Worm (Caenorhabditis elegans): Measurements from ENCODE around the gene fbxb-44.
A peak's percentile ranks its signal among the peaks of the same experiment; 100 is the strongest.

The fbxb-44 gene

DNA sequence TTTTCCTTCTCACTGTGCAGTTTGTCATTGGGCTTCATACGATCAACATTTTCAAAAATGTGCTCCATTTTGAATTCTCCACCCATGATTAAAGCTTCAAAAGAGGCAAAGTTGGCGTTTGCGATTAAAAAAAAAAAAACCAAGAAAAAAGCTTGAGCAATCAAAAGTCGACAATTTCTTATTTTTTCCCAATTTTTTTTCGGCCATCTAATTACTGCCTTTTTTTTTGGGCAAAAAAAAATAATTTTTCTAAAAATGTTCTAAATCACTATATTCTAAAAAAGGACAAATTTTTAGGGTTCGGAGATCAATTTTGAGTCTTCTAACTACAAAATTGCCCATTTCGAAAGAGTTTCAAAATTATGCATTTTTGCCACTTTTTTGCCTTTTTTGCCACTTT lies 37.3 kb downstream of the fbxb-44 start, which contains the start of gene K05F6.10:
Gene K05F6.10, minus strand, starts transcription at position 101 of the 400 bp plus-strand sequence.
- TF ChIP-seq sma-9 (GFP tag; optimal IDR thresholded peaks at IDR 0.05): no peak
- TF ChIP-seq sma-9 (tag; optimal IDR thresholded peaks at IDR 0.05): no peak
- no peak for TF ChIP-seq egl-27 (tag; optimal IDR thresholded peaks at IDR 0.05)
- no peak for TF ChIP-seq lin-39 (tag; optimal IDR thresholded peaks at IDR 0.05)

DNA sequence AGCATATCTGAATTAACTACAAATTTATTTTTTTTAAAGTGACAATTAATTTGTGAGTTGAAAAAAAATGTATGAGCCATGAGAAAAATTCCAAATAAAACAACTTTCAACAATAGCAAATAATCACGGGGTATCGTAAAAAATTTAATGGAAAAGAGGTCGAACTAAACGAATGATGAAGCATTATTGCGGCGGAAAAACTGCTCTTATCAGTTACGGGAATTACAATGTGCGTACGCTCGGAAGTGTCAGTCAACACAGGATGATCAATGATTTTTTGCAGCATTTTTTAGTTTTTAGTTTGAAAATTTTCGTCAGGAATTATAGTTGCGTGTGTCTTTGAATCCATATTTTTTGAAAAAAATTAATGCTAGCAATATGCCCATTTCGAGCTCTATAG lies 38.1 kb downstream of the fbxb-44 start:
- TF ChIP-seq lin-39 (tag; optimal IDR thresholded peaks at IDR 0.05) (no peak), alr-1 (tag; optimal IDR thresholded peaks at IDR 0.05) (no peak), fos-1 (tag; optimal IDR thresholded peaks at IDR 0.05) (peak; percentile 82)

DNA sequence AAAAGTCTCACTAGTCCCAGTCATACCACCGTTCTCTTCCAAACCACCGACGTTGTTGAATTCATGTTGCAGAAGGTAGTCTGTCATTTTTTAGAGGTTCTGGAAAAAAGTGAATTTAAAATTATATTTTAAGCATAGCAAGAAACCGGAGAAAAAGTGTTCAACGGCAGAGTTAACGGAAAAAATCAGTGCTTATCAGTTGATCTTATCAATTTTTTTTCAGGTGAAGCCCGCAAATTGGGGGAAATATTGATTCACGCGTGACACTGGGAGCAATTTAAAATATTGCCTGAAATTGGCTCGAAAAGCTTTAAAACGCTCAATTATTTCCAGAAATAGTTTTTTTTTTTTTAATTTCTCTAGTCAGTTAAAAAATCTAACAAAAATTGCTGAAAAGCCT lies 41.2 kb downstream of the fbxb-44 start, which contains the start of gene math-38:
Gene math-38, minus strand, starts transcription at position 101 of the 400 bp plus-strand sequence.
- no peak for TF ChIP-seq mdl-1 (tag; optimal IDR thresholded peaks at IDR 0.05)
- TF ChIP-seq mbf-1 (tag; optimal IDR thresholded peaks at IDR 0.05): no peak
- no peak for TF ChIP-seq ceh-16 (tag; optimal IDR thresholded peaks at IDR 0.05)
- TF ChIP-seq mab-5 (tag; optimal IDR thresholded peaks at IDR 0.05): no peak
- no peak for TF ChIP-seq zag-1 (tag; optimal IDR thresholded peaks at IDR 0.05)
- no peak for TF ChIP-seq nhr-129 (tag; optimal IDR thresholded peaks at IDR 0.05)
- no peak for TF ChIP-seq nhr-10 (tag; optimal IDR thresholded peaks at IDR 0.05)
- TF ChIP-seq nhr-12 (tag; optimal IDR thresholded peaks at IDR 0.05): no peak
- TF ChIP-seq elt-3 (tag; optimal IDR thresholded peaks at IDR 0.05): no peak
- TF ChIP-seq dmd-4 (tag; optimal IDR thresholded peaks at IDR 0.05): no peak
- TF ChIP-seq unc-39 (tag; optimal IDR thresholded peaks at IDR 0.05): no peak
- TF ChIP-seq sma-9 (GFP tag; optimal IDR thresholded peaks at IDR 0.05): no peak
- TF ChIP-seq sma-9 (tag; optimal IDR thresholded peaks at IDR 0.05): no peak
- no peak for TF ChIP-seq ztf-1 (GFP tag; conservative IDR thresholded peaks at IDR 0.05)
- TF ChIP-seq lin-13 (GFP tag; optimal IDR thresholded peaks at IDR 0.05): no peak

DNA sequence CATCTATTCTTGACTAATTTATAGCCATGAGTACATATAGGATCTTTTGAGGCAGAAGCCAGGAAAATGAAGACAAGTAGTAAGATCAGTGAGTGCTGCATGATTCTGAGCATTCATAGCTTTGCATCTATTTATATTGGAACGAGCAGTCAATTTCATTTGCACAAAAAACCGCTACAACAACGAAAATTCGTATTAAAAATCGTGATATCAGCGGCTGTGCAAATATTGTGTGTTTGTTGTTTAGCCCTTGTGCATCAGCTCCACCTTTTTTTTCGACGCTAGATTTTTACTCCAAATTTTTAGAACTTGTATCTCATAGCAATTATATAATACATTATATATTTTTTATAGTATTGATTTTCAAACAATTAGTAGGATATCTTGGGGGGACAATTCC lies 45.5 kb downstream of the fbxb-44 start, which contains the start of gene clec-21:
Gene clec-21, minus strand, starts transcription at position 101 of the 400 bp plus-strand sequence.
- no peak for TF ChIP-seq nhr-77 (tag; optimal IDR thresholded peaks at IDR 0.05)
- no peak for TF ChIP-seq ztf-4 (tag; optimal IDR thresholded peaks at IDR 0.05)
- TF ChIP-seq skn-1 (tag; optimal IDR thresholded peaks at IDR 0.05): no peak
- TF ChIP-seq unc-39 (tag; optimal IDR thresholded peaks at IDR 0.05): no peak
- no peak for TF ChIP-seq sem-4 (tag; optimal IDR thresholded peaks at IDR 0.05)
- TF ChIP-seq crh-2 (tag; optimal IDR thresholded peaks at IDR 0.05): no peak
- no peak for TF ChIP-seq lsy-2 (tag; optimal IDR thresholded peaks at IDR 0.05)
- no peak for TF ChIP-seq blmp-1 (tag; optimal IDR thresholded peaks at IDR 0.05; ENCODE audit: insufficient read depth)
- TF ChIP-seq sma-9 (GFP tag; optimal IDR thresholded peaks at IDR 0.05): no peak
- TF ChIP-seq sma-9 (tag; optimal IDR thresholded peaks at IDR 0.05): no peak
- no peak for TF ChIP-seq fos-1 (tag; optimal IDR thresholded peaks at IDR 0.05)

DNA sequence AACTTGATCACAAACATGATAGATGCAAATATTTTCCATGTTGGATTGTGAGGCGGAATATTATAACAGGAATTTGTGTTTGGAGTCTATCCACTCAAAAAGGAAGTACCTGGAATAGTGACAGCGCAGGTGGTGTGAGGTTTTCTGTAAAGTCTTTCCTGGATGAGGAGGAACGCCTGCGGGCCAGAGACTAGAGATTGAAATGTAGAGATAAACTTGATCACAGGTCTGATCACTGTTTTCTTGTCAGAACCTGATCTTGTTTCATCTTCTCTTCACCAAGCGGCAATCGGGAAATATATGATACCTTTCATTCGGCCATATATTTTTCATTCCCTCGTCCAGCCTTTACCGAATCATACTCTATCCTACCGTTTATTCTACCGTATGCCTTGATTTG lies 47.6 kb downstream of the fbxb-44 start, which contains the start of gene T07H3.8:
Gene T07H3.8, plus strand, starts transcription at position 301 of the 400 bp plus-strand sequence.
- TF ChIP-seq mdl-1 (tag; optimal IDR thresholded peaks at IDR 0.05) (no peak), F13H6.1 (tag; optimal IDR thresholded peaks at IDR 0.05) (no peak), unc-62 (GFP tag; optimal IDR thresholded peaks at IDR 0.05) (no peak), sem-4 (tag; optimal IDR thresholded peaks at IDR 0.05) (no peak), crh-2 (tag; optimal IDR thresholded peaks at IDR 0.05) (no peak), nhr-6 (tag; optimal IDR thresholded peaks at IDR 0.05) (no peak), alr-1 (tag; optimal IDR thresholded peaks at IDR 0.05) (no peak), nhr-129 (tag; optimal IDR thresholded peaks at IDR 0.05) (no peak), Y55F3AM.14 (GFP tag; optimal IDR thresholded peaks at IDR 0.05) (no peak), nhr-11 (tag; optimal IDR thresholded peaks at IDR 0.05) (no peak)
